Worm (Caenorhabditis elegans) whole organism, mixed stage, embryonic: ENCODE data around the gene fbxa-18.

Source experiments
- drap-1 ChIP-seq: fragments of 200-800 bp; sonication (Bioruptor generic); optimal IDR thresholded peaks from 3 replicates; lab custom pipeline; 2018; ENCODE audit warnings: mild to moderate bottlenecking, missing genetic modification characterization, missing compliant biosample characterization
- elt-3 ChIP-seq: fragments of 150-350 bp; optimal IDR thresholded peaks from 2 replicates; lab custom pipeline; 2014; ENCODE audit warnings: missing biosample characterization, missing genetic modification characterization
- nhr-237 ChIP-seq: fragments of 150-350 bp; optimal IDR thresholded peaks from 2 replicates; lab custom pipeline; 2014; ENCODE audit warnings: missing biosample characterization, missing genetic modification characterization
- sem-2 ChIP-seq: fragments of 200-800 bp; sonication (Bioruptor generic); optimal IDR thresholded peaks from 2 replicates; lab custom pipeline; 2018; ENCODE audit warnings: mild to moderate bottlenecking, missing genetic modification characterization, missing compliant biosample characterization
- unc-62 ChIP-seq: fragments of 150-350 bp; optimal IDR thresholded peaks from 2 replicates; lab custom pipeline; 2014; ENCODE audit warnings: missing biosample characterization, missing genetic modification reagents, missing genetic modification characterization

DNA sequence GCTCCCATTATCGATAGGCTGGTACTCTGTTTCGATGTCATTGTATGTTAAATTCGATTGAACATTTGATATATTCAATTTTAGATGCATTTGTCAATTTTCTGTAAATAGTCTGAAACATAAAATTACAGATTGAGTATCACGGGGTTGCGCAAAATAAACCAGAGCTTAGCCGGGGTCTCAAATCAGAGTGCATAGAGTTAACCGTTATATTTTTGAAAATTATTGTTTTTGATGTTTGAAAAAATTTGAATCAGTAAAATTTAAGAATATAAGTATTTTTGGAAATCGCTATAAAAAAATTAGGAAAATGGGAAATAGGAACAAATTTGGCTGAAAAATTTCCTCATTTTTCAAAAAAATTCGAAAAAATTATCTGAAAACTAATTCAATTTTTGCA lies 17.1 kb downstream of the fbxa-18 start, which contains the start of gene F10A3.17:
- TF ChIP-seq drap-1 (GFP tag; lab: Kevin White, UChicago) (no peak), elt-3 (tag; lab: Kevin White, UChicago) (no peak), sem-2 (GFP tag; lab: Kevin White, UChicago) (no peak), nhr-237 (tag; lab: Kevin White, UChicago) (no peak), unc-62 (GFP tag; lab: Kevin White, UChicago) (no peak)
